Worm (Caenorhabditis elegans): ENCODE data around the gene C33D9.8.

Gene C33D9.8

DNA sequence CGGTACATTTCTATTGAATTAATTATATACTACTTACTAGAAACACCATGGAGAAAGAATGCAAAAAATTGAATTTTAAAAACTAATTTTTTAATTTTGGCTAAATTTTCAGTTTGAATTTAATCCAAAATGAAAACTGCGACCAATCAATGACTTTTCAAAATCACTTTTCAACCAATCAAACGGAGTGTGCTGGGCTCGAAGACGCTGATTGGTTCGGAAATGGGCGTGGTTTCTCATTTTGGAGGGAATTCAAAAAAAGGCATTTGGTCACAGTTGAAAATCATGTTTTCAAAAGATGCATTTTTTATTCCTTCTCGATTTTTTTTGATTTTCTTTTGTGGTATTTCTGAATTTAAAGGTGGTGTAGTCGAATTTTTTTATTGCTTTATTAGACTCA lies 37.6 kb downstream of the C33D9.8 start:
- TF ChIP-seq ceh-28 (tag; optimal IDR thresholded peaks at IDR 0.05) (no peak), pha-4 (tag; optimal IDR thresholded peaks at IDR 0.05) (no peak), nfya-1 (tag; optimal IDR thresholded peaks at IDR 0.05; ENCODE audit: insufficient read depth) (peak; percentile 71), ceh-9 (tag; optimal IDR thresholded peaks at IDR 0.05) (no peak)

DNA sequence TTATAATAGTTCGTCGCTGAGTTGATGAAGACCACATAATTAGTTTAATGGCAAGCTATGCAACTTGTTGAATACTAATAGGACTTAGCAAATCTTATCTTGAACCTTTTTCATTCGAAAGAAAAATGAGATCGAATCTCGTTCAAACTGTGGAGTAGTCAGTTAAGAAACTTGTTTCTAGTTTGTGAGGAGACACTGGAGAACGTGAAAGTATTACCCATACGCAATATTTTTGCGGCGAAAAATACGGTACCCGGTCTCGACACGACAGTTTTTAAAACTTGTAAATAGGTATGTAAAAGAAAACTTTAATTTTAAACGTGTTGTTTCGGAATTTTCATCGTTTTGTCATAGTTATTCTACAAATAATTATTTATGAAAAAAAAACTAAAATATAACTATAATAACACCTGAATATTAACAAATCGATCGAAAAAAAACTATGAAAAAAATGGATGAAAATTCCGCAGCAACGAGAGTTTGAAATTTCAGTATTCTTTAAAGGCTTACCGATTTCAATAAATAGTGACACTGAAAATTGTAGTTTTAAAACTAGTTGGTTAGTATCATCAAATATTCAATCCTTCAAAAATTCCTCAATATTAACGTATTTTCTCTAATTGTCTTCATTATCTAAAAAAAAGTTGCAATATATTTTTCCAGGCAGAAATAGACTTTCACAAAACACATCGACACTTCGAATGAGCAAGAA lies 40.8 kb downstream of the C33D9.8 start, which contains the start of the genes F20C5.7 and parg-1:
Gene F20C5.7 (minus strand): TSS at position 101 of the 712 bp plus-strand sequence.
Gene parg-1 (plus strand): TSS at position 662 of the 712 bp plus-strand sequence.
- no peak for TF ChIP-seq pha-4 (tag; optimal IDR thresholded peaks at IDR 0.05)
- no peak for TF ChIP-seq mdl-1 (tag; optimal IDR thresholded peaks at IDR 0.05)
- TF ChIP-seq nhr-23 (tag; optimal IDR thresholded peaks at IDR 0.05), result no peak
- no peak for TF ChIP-seq nhr-12 (tag; optimal IDR thresholded peaks at IDR 0.05)
- no peak for TF ChIP-seq ztf-4 (tag; optimal IDR thresholded peaks at IDR 0.05)
- no peak for TF ChIP-seq daf-12 (tag; optimal IDR thresholded peaks at IDR 0.05)
- no peak for TF ChIP-seq hmg-11 (tag; optimal IDR thresholded peaks at IDR 0.05)
- TF ChIP-seq nhr-11 (tag; optimal IDR thresholded peaks at IDR 0.05), result no peak
- TF ChIP-seq nfya-1 (tag; optimal IDR thresholded peaks at IDR 0.05; ENCODE audit: insufficient read depth), result no peak
- no peak for TF ChIP-seq lin-15B (tag; optimal IDR thresholded peaks at IDR 0.05)
- TF ChIP-seq pqm-1 (tag; optimal IDR thresholded peaks at IDR 0.05), result no peak
- no peak for TF ChIP-seq egl-5 (tag; optimal IDR thresholded peaks at IDR 0.05)
- no peak for TF ChIP-seq nhr-28 (tag; optimal IDR thresholded peaks at IDR 0.05)
- TF ChIP-seq snpc-4 (tag; optimal IDR thresholded peaks at IDR 0.05), result no peak
- no peak for TF ChIP-seq nhr-25 (tag; optimal IDR thresholded peaks at IDR 0.05)
- TF ChIP-seq sea-2 (GFP tag; optimal IDR thresholded peaks at IDR 0.05), result no peak
- TF ChIP-seq nhr-77 (tag; optimal IDR thresholded peaks at IDR 0.05), result no peak
- no peak for TF ChIP-seq ama-1 (optimal IDR thresholded peaks at IDR 0.05)
- no peak for TF ChIP-seq R02D3.7 (tag; optimal IDR thresholded peaks at IDR 0.05)

DNA sequence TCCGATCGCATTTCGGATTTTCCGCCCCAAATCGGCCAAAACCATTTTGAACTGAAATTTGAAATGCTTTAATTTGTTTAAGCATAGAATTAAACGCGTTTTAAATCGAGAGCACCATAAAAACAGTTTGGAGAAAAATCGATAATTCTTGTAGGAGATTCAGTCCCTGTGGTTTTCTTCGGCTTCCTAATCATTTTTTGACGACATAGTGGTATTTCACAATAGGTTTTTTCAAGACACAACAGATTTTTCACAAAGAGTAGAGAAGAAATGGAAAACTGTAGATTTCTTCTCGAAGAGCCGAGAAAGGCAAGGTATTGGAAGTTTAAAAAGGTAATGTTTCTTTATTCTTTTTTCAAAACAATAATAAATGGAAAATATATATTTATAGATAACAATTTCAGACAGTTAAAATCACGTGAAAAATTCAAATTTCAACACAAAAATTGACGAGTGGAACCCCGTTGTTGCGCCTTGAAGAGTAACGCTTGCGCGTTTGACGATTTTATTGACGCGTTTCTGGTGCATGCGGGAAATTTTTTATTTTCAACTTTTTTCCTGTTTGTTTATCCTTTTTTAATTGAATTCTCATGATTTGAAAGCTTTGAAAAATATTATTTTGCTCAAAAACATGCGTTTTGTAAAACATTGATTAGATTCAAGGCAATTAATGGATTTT lies 42.8 kb downstream of the C33D9.8 start, which contains the start of gene F21D5.7:
Gene F21D5.7 (minus strand): TSS at position 51 of the 679 bp plus-strand sequence.
- TF ChIP-seq jun-1 (tag; optimal IDR thresholded peaks at IDR 0.05) (peak; percentile 32), lin-39 (tag; optimal IDR thresholded peaks at IDR 0.05) (peak; percentile 34), unc-62 (GFP tag; optimal IDR thresholded peaks at IDR 0.05) (no peak), fkh-2 (tag; optimal IDR thresholded peaks at IDR 0.05) (no peak), mdl-1 (tag; optimal IDR thresholded peaks at IDR 0.05) (no peak), mml-1 (tag; optimal IDR thresholded peaks at IDR 0.05) (no peak), nhr-67 (tag; optimal IDR thresholded peaks at IDR 0.05) (no peak), elt-2 (tag; optimal IDR thresholded peaks at IDR 0.05) (peak; percentile 73), tbx-2 (tag; optimal IDR thresholded peaks at IDR 0.05) (no peak), ceh-82 (tag; optimal IDR thresholded peaks at IDR 0.05) (no peak), sea-2 (GFP tag; optimal IDR thresholded peaks at IDR 0.05) (no peak), fkh-10 (GFP tag; optimal IDR thresholded peaks at IDR 0.05) (no peak), ceh-16 (tag; optimal IDR thresholded peaks at IDR 0.05) (no peak), nhr-12 (tag; optimal IDR thresholded peaks at IDR 0.05) (no peak), ceh-9 (tag; optimal IDR thresholded peaks at IDR 0.05) (no peak), hmg-11 (tag; optimal IDR thresholded peaks at IDR 0.05) (peak; percentile 73), unc-39 (tag; optimal IDR thresholded peaks at IDR 0.05) (no peak), snpc-4 (tag; optimal IDR thresholded peaks at IDR 0.05) (peak; percentile 77), nhr-237 (tag; optimal IDR thresholded peaks at IDR 0.05) (no peak), nhr-23 (tag; optimal IDR thresholded peaks at IDR 0.05) (no peak), ceh-28 (tag; optimal IDR thresholded peaks at IDR 0.05) (peak; percentile 2), nhr-76 (tag; optimal IDR thresholded peaks at IDR 0.05) (no peak), nhr-77 (tag; optimal IDR thresholded peaks at IDR 0.05) (no peak), daf-12 (tag; optimal IDR thresholded peaks at IDR 0.05) (no peak), ztf-4 (tag; optimal IDR thresholded peaks at IDR 0.05) (no peak), zag-1 (tag; optimal IDR thresholded peaks at IDR 0.05) (no peak), fos-1 (tag; optimal IDR thresholded peaks at IDR 0.05) (no peak), nfya-1 (tag; optimal IDR thresholded peaks at IDR 0.05; ENCODE audit: insufficient read depth) (peak; percentile 84), egl-27 (tag; optimal IDR thresholded peaks at IDR 0.05) (peak; percentile 9), elt-1 (tag; optimal IDR thresholded peaks at IDR 0.05) (no peak), nhr-11 (tag; optimal IDR thresholded peaks at IDR 0.05) (no peak), nhr-25 (tag; optimal IDR thresholded peaks at IDR 0.05) (peak; percentile 37), pqm-1 (tag; optimal IDR thresholded peaks at IDR 0.05) (peak; percentile 59), ama-1 (optimal IDR thresholded peaks at IDR 0.05) (no peak), lin-15B (tag; optimal IDR thresholded peaks at IDR 0.05) (peak; percentile 74), skn-1 (tag; optimal IDR thresholded peaks at IDR 0.05) (peak; percentile 10), R02D3.7 (tag; optimal IDR thresholded peaks at IDR 0.05) (peak; percentile 23), nhr-28 (tag; optimal IDR thresholded peaks at IDR 0.05) (no peak), elt-3 (tag; optimal IDR thresholded peaks at IDR 0.05) (no peak), egl-5 (tag; optimal IDR thresholded peaks at IDR 0.05) (peak; percentile 49), aly-2 (tag; optimal IDR thresholded peaks at IDR 0.05) (no peak), nhr-43 (tag; optimal IDR thresholded peaks at IDR 0.05; ENCODE audit: poor library complexity, severe bottlenecking) (peak; percentile 45), ZK546.5 (tag; optimal IDR thresholded peaks at IDR 0.05) (no peak)
